Fruit fly (Drosophila melanogaster) whole organism, prepupa: Measurements from ENCODE around the gene ncd.

Experiments
- Blimp-1 ChIP-seq: fragments of 200-800 bp; sonication (Bioruptor generic); optimal IDR thresholded peaks from 3 replicates; lab custom pipeline; 2017; ENCODE audit warnings: missing biosample characterization, missing genetic modification characterization, mild to moderate bottlenecking, moderate library complexity, missing genetic modification reagents
- CG10631 ChIP-seq: fragments of 200-800 bp; sonication (Bioruptor generic); optimal IDR thresholded peaks from 2 replicates; lab custom pipeline; 2016; ENCODE audit warnings: missing biosample characterization, missing genetic modification characterization
- CG10669 ChIP-seq: fragments of 200-800 bp; sonication (Bioruptor generic); optimal IDR thresholded peaks from 3 replicates; lab custom pipeline; 2018; ENCODE audit warnings: missing biosample characterization, mild to moderate bottlenecking, missing genetic modification characterization, moderate library complexity
- CG11294 ChIP-seq: fragments of 200-800 bp; sonication (Bioruptor generic); IDR thresholded peaks from 2 replicates; pipeline ENCODE4 v1.3.6; 2022; ENCODE audit warnings: missing biosample characterization, missing genetic modification characterization
- CG15336 ChIP-seq: fragments of 200-800 bp; sonication (Bioruptor generic); IDR thresholded peaks from 2 replicates; pipeline ENCODE4 v1.3.6; 2022; ENCODE audit warnings: missing biosample characterization, missing genetic modification characterization
- CG1621 ChIP-seq: fragments of 200-800 bp; sonication (Bioruptor generic); optimal IDR thresholded peaks from 3 replicates; lab custom pipeline; 2018; ENCODE audit warnings: missing biosample characterization, mild to moderate bottlenecking, missing genetic modification characterization
- CG16779 ChIP-seq: fragments of 200-800 bp; sonication (Bioruptor generic); optimal IDR thresholded peaks from 3 replicates; lab custom pipeline; 2017; ENCODE audit warnings: missing biosample characterization, mild to moderate bottlenecking, missing genetic modification characterization
- CG3032 ChIP-seq: fragments of 200-800 bp; optimal IDR thresholded peaks from 2 replicates; lab custom pipeline; 2019; ENCODE audit warnings: missing biosample characterization, mild to moderate bottlenecking, missing genetic modification characterization, moderate library complexity
- CG31627 ChIP-seq: fragments of 200-800 bp; sonication (Bioruptor generic); optimal IDR thresholded peaks from 3 replicates; lab custom pipeline; 2016; ENCODE audit warnings: missing biosample characterization, missing genetic modification characterization
- CG3919 ChIP-seq: fragments of 200-800 bp; sonication (Bioruptor generic); optimal IDR thresholded peaks from 3 replicates; lab custom pipeline; 2016; ENCODE audit warnings: missing biosample characterization, missing genetic modification characterization
- CG4318 ChIP-seq: fragments of 200-800 bp; sonication (Bioruptor generic); optimal IDR thresholded peaks from 3 replicates; lab custom pipeline; 2017; ENCODE audit warnings: missing biosample characterization, mild to moderate bottlenecking, missing genetic modification characterization
- CG6163 ChIP-seq: fragments of 200-800 bp; sonication (Bioruptor generic); IDR thresholded peaks from 3 replicates; pipeline ENCODE4 v1.3.6; 2022; ENCODE audit warnings: missing biosample characterization, missing genetic modification characterization
- CG6276 ChIP-seq: fragments of 200-800 bp; sonication (Bioruptor generic); optimal IDR thresholded peaks from 2 replicates; lab custom pipeline; 2017; ENCODE audit warnings: missing biosample characterization, mild to moderate bottlenecking, missing genetic modification characterization
- CG6854 ChIP-seq: fragments of 200-800 bp; sonication (Bioruptor generic); optimal IDR thresholded peaks from 2 replicates; lab custom pipeline; 2017; ENCODE audit warnings: missing biosample characterization, mild to moderate bottlenecking, missing genetic modification characterization
- CG7368 ChIP-seq: fragments of 200-800 bp; sonication (Bioruptor generic); optimal IDR thresholded peaks from 3 replicates; lab custom pipeline; 2016; ENCODE audit warnings: missing biosample characterization, missing genetic modification characterization
- CG8319 ChIP-seq: fragments of 200-800 bp; sonication (Bioruptor generic); optimal IDR thresholded peaks from 3 replicates; lab custom pipeline; 2016; ENCODE audit warnings: missing biosample characterization, missing genetic modification characterization
- CG9139 ChIP-seq: fragments of 200-800 bp; sonication (Bioruptor generic); optimal IDR thresholded peaks from 3 replicates; lab custom pipeline; 2017; ENCODE audit warnings: missing biosample characterization, mild to moderate bottlenecking, missing genetic modification characterization
- Eip75B ChIP-seq: fragments of 200-800 bp; sonication (Bioruptor generic); optimal IDR thresholded peaks from 3 replicates; lab custom pipeline; 2016; ENCODE audit warnings: missing biosample characterization, missing genetic modification characterization
- Eip78C ChIP-seq: fragments of 200-800 bp; sonication (Bioruptor generic); peaks from one replicate; lab custom pipeline; 2016; ENCODE audit warnings: missing biosample characterization, missing genetic modification characterization
- Eip93F ChIP-seq: fragments of 200-800 bp; sonication (Bioruptor generic); optimal IDR thresholded peaks from 2 replicates; lab custom pipeline; 2016; ENCODE audit warnings: missing biosample characterization, mild to moderate bottlenecking, missing genetic modification characterization
- Ets21C ChIP-seq: fragments of 200-800 bp; sonication (Bioruptor generic); optimal IDR thresholded peaks from 3 replicates; lab custom pipeline; 2016; ENCODE audit warnings: missing biosample characterization, missing genetic modification characterization
- Gug ChIP-seq: fragments of 200-800 bp; sonication (Bioruptor generic); IDR thresholded peaks from 2 replicates; pipeline ENCODE4 v1.3.6; 2022; ENCODE audit warnings: missing biosample characterization, missing genetic modification characterization
- Hr38 ChIP-seq: sonication (Bioruptor generic); optimal IDR thresholded peaks from 2 replicates; lab custom pipeline; 2016; ENCODE audit warnings: missing biosample characterization, missing genetic modification characterization
- Lpt ChIP-seq: fragments of 200-800 bp; sonication (Bioruptor generic); optimal IDR thresholded peaks from 3 replicates; lab custom pipeline; 2016; ENCODE audit warnings: missing biosample characterization, missing genetic modification characterization
- Met ChIP-seq: fragments of 200-800 bp; sonication (Bioruptor generic); optimal IDR thresholded peaks from 3 replicates; lab custom pipeline; 2016; ENCODE audit warnings: missing biosample characterization, missing genetic modification characterization
- Smox ChIP-seq: fragments of 200-800 bp; sonication (Bioruptor generic); optimal IDR thresholded peaks from 3 replicates; lab custom pipeline; 2016; ENCODE audit warnings: missing biosample characterization, missing genetic modification characterization
- Sox15 ChIP-seq: fragments of 200-800 bp; sonication (Bioruptor generic); optimal IDR thresholded peaks from 3 replicates; lab custom pipeline; 2016; ENCODE audit warnings: missing biosample characterization, missing genetic modification characterization
- achi ChIP-seq: fragments of 200-800 bp; sonication (Bioruptor generic); optimal IDR thresholded peaks from 3 replicates; lab custom pipeline; 2016; ENCODE audit warnings: missing biosample characterization, missing genetic modification characterization
- acj6 ChIP-seq: fragments of 200-800 bp; sonication (Bioruptor generic); optimal IDR thresholded peaks from 3 replicates; lab custom pipeline; 2016; ENCODE audit warnings: missing biosample characterization, missing genetic modification characterization
- cyc ChIP-seq: fragments of 200-800 bp; sonication (Bioruptor generic); optimal IDR thresholded peaks from 3 replicates; lab custom pipeline; 2016; ENCODE audit warnings: missing biosample characterization, missing genetic modification characterization
- dsx ChIP-seq: fragments of 200-800 bp; optimal IDR thresholded peaks from 3 replicates; lab custom pipeline; 2019; ENCODE audit warnings: missing biosample characterization, mild to moderate bottlenecking, missing genetic modification characterization, moderate library complexity; ENCODE audit not compliant: poor library complexity, severe bottlenecking
- esn ChIP-seq: fragments of 200-800 bp; sonication (Bioruptor generic); optimal IDR thresholded peaks from 2 replicates; lab custom pipeline; 2016; ENCODE audit warnings: missing biosample characterization, mild to moderate bottlenecking, missing genetic modification characterization, moderate library complexity
- fd59A ChIP-seq: fragments of 200-800 bp; sonication (Bioruptor generic); optimal IDR thresholded peaks from 2 replicates; lab custom pipeline; 2017; ENCODE audit warnings: missing biosample characterization, mild to moderate bottlenecking, missing genetic modification characterization, missing genetic modification reagents
- fd85E ChIP-seq: fragments of 200-800 bp; sonication (Bioruptor generic); optimal IDR thresholded peaks from 3 replicates; lab custom pipeline; 2016; ENCODE audit warnings: missing biosample characterization, missing genetic modification characterization
- fkh ChIP-seq: fragments of 200-800 bp; sonication (Bioruptor generic); optimal IDR thresholded peaks from 3 replicates; lab custom pipeline; 2017; ENCODE audit warnings: missing biosample characterization, mild to moderate bottlenecking, missing genetic modification characterization, moderate library complexity
- lz ChIP-seq: fragments of 200-800 bp; sonication (Bioruptor generic); optimal IDR thresholded peaks from 3 replicates; lab custom pipeline; 2016; ENCODE audit warnings: missing biosample characterization, missing genetic modification characterization
- spab ChIP-seq: fragments of 200-800 bp; sonication (Bioruptor generic); optimal IDR thresholded peaks from 2 replicates; lab custom pipeline; 2017; ENCODE audit warnings: missing biosample characterization, mild to moderate bottlenecking, missing genetic modification characterization, missing genetic modification reagents
- svp ChIP-seq: fragments of 200-800 bp; sonication (Bioruptor generic); peaks from one replicate; lab custom pipeline; 2016; ENCODE audit warnings: missing biosample characterization, missing genetic modification characterization
- topi ChIP-seq: fragments of 200-800 bp; sonication (Bioruptor generic); optimal IDR thresholded peaks from 3 replicates; lab custom pipeline; 2016; ENCODE audit warnings: missing biosample characterization, missing genetic modification characterization
- vri ChIP-seq: fragments of 200-800 bp; sonication (Bioruptor generic); optimal IDR thresholded peaks from 3 replicates; lab custom pipeline; 2016; ENCODE audit warnings: missing biosample characterization, mild to moderate bottlenecking, missing genetic modification characterization

The ncd gene

dm6 chr3R:29775755-29776686 is 30.9 kb downstream of the ncd start:
- TF ChIP-seq dsx (GFP tag; lab: Kevin White, UChicago) (no peak), Eip78C (GFP tag; lab: Kevin White, UChicago) (peak; percentile 83), CG31627 (no peak), CG10669 (GFP tag; lab: Kevin White, UChicago) (no peak), Met (peak; percentile 6), lz (peak; percentile 10), spab (peak; percentile 5), Eip93F (peak; percentile 70), Ets21C (GFP tag; lab: Kevin White, UChicago) (no peak), CG11294 (no peak), Lpt (GFP tag; lab: Kevin White, UChicago) (no peak), svp (GFP tag; lab: Kevin White, UChicago) (peak; percentile 87), CG6163 (GFP tag; lab: Robert Waterston, UW) (no peak), CG3032 (tag; lab: Kevin White, UChicago) (no peak), Eip75B (GFP tag; lab: Kevin White, UChicago) (peak; percentile 8), CG6854 (peak; percentile 26), Blimp-1 (GFP tag; lab: Kevin White, UChicago) (no peak), Hr38 (no peak), CG1621 (tag; lab: Kevin White, UChicago) (no peak), cyc (GFP tag; lab: Kevin White, UChicago) (peak; percentile 25), fd59A (GFP tag; lab: Kevin White, UChicago) (no peak), CG3919 (GFP tag; lab: Kevin White, UChicago) (peak; percentile 31), esn (GFP tag; lab: Kevin White, UChicago) (peak; percentile 29), acj6 (GFP tag; lab: Kevin White, UChicago) (no peak), CG10631 (GFP tag; lab: Kevin White, UChicago) (no peak), topi (GFP tag; lab: Kevin White, UChicago) (peak; percentile 42)

- peak; percentile 37 for TF ChIP-seq CG16779 (tag; lab: Kevin White, UChicago)
- no peak for TF ChIP-seq CG10631 (GFP tag; lab: Kevin White, UChicago)
- no peak for TF ChIP-seq fd59A (GFP tag; lab: Kevin White, UChicago)
- TF ChIP-seq Sox15 (GFP tag; lab: Kevin White, UChicago), result no peak
- TF ChIP-seq vri (GFP tag; lab: Kevin White, UChicago), result peak; percentile 58
- TF ChIP-seq Eip78C (GFP tag; lab: Kevin White, UChicago), result peak; percentile 71
- peak; percentile 67; the same call in 1 of the 2 replicates for TF ChIP-seq CG15336 (GFP tag; lab: Robert Waterston, UW)
- no peak for TF ChIP-seq Smox (GFP tag; lab: Kevin White, UChicago)
- TF ChIP-seq Gug (GFP tag; lab: Robert Waterston, UW), result no peak
- TF ChIP-seq CG4318 (GFP tag; lab: Kevin White, UChicago), result no peak
- TF ChIP-seq CG3032 (tag; lab: Kevin White, UChicago), result no peak
- TF ChIP-seq CG10669 (GFP tag; lab: Kevin White, UChicago), result no peak
- no peak for TF ChIP-seq Met
- TF ChIP-seq CG7368, result no peak
- TF ChIP-seq CG6854, result peak; percentile 61
- no peak for TF ChIP-seq CG11294
- peak; percentile 92 for TF ChIP-seq fkh
- no peak for TF ChIP-seq fd85E (GFP tag; lab: Kevin White, UChicago)
- TF ChIP-seq Ets21C (GFP tag; lab: Kevin White, UChicago), result no peak
- TF ChIP-seq CG8319 (GFP tag; lab: Kevin White, UChicago), result no peak
- TF ChIP-seq CG6163 (GFP tag; lab: Robert Waterston, UW), result peak; percentile 54
- TF ChIP-seq CG9139 (GFP tag; lab: Kevin White, UChicago), result peak; percentile 4
- no peak for TF ChIP-seq CG6276 (GFP tag; lab: Kevin White, UChicago)
- TF ChIP-seq Lpt (GFP tag; lab: Kevin White, UChicago), result no peak
- TF ChIP-seq achi (GFP tag; lab: Kevin White, UChicago), result peak; percentile 66
- no peak for TF ChIP-seq spab
- peak; percentile 54 for TF ChIP-seq svp (GFP tag; lab: Kevin White, UChicago)
- peak; percentile 62 for TF ChIP-seq Eip93F
- TF ChIP-seq dsx (GFP tag; lab: Kevin White, UChicago), result peak; percentile 61
- TF ChIP-seq Blimp-1 (GFP tag; lab: Kevin White, UChicago), result no peak
- TF ChIP-seq esn (GFP tag; lab: Kevin White, UChicago), result no peak
Measured at dm6 chr3R:29774360-29775193, 32.4 kb downstream of the ncd start.
